Worm (Caenorhabditis elegans) whole organism, young adult: ENCODE results near the gene rpap-3.

Source experiments
- mxl-1 ChIP-seq: sonication (generic microtip); optimal IDR thresholded peaks from 2 replicates; lab custom pipeline; 2016; ENCODE audit warnings: missing genetic modification characterization, missing compliant biosample characterization
- rcor-1 ChIP-seq: fragments of 200-800 bp; sonication (Bioruptor generic); IDR thresholded peaks from 2 replicates; pipeline ENCODE4 v1.3.6; 2022; ENCODE audit warnings: missing genetic modification reagents, missing genetic modification characterization, missing compliant biosample characterization

ce11 chrIV:7783801-7784411 lies 5.1 kb upstream of the rpap-3 start, which contains the start of gene tag-321:
- TF ChIP-seq rcor-1 (GFP tag; lab: Robert Waterston, UW) (no peak), mxl-1 (no peak)
